Fruit fly (Drosophila melanogaster) S2 (cell line): ENCODE measurements around the gene Jon99Fi.

Experiments
- CG8478 ChIP-seq: fragments of >200 bp; optimal IDR thresholded peaks from 2 replicates; lab custom pipeline; 2018
- CTCF ChIP-seq, 2 experiments: fragments of >200 bp; optimal IDR thresholded peaks; 2 replicates each; lab custom pipeline; 2018

DNA sequence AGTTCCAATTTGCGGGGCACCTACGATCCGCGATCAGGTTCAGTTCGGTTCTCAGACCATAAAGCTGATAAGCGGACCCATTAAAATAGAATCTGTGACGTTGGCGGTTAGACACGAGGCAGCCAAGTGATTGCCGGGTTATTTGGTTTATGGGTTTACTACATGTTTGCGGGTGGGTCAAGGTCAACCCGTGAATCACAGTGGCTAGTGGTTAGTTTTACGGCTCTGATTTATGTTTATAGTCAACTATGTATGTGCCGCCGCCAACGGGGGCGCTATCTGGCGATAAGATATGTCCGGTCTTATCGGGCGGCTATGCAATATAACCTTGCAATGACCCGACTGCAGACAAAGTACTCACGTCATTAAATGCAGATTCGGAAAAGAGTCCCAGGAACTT, 39.3 kb upstream of the Jon99Fi start:
- TF ChIP-seq CTCF (optimal IDR thresholded peaks at IDR 0.05; lab: Kevin White, UChicago) (no peak), CG8478 (lab: Kevin White, UChicago) (no peak)
